Fruit fly (Drosophila melanogaster): ENCODE measurements around the gene CG4686.

The CG4686 gene

DNA sequence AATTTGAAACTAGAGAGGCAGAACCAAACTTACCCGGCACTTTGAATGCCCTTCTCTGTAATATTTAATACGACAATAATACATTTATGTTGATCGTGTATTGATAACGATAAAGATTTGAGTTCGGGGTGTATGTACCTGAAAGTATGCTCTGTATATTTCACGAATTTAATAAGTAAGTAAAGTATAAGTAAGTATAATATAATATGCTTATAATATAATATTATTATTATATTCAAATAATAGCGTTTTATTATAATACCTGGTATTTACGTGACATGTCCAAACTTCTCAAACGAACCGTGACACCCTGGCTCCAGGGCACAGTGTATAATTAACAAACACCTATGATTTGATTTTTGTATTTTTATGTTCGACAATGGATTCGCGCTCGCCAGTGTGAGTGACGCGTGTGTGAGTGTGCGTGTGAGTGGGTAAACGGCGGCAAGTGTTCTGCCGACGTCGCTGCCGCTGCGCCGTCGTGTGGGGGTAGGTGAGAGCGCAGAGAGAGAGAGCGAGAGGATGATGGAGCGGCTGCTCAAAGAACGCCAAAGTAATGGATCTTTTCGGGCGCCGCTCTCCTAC, 25.4 kb downstream of the CG4686 start (continued):
- TF ChIP-seq B-H2 (GFP tag; optimal IDR thresholded peaks at IDR 0.05) (peak; percentile 13), B-H1 (GFP tag; IDR thresholded peaks at IDR 0.05) (no peak), dan (GFP tag; IDR thresholded peaks at IDR 0.05) (no peak), Hsf (GFP tag; optimal IDR thresholded peaks at IDR 0.05) (no peak), CG8281 (tag; optimal IDR thresholded peaks at IDR 0.05) (peak; percentile 42), CG10979 (tag; optimal IDR thresholded peaks at IDR 0.05) (peak; percentile 75), CG15073 (GFP tag; optimal IDR thresholded peaks at IDR 0.05) (no peak), CG1233 (GFP tag; optimal IDR thresholded peaks at IDR 0.05) (peak; percentile 79), CG2875 (GFP tag; optimal IDR thresholded peaks at IDR 0.05) (peak; percentile 40), CG1529 (GFP tag; optimal IDR thresholded peaks at IDR 0.05) (peak; percentile 24), Hr78 (GFP tag; optimal IDR thresholded peaks at IDR 0.05) (no peak), corto (GFP tag; optimal IDR thresholded peaks at IDR 0.05) (no peak), ro (GFP tag; IDR thresholded peaks at IDR 0.05) (no peak), CG33213 (GFP tag; optimal IDR thresholded peaks at IDR 0.05) (peak; percentile 27), H15 (GFP tag; IDR thresholded peaks at IDR 0.05) (no peak), CoRest (tag; optimal IDR thresholded peaks at IDR 0.05) (peak; percentile 86), CG11696 (GFP tag; IDR thresholded peaks at IDR 0.05) (no peak), Sry-δ (GFP tag; optimal IDR thresholded peaks at IDR 0.05) (no peak), tll (GFP tag; optimal IDR thresholded peaks at IDR 0.05) (no peak), kay (GFP tag; optimal IDR thresholded peaks at IDR 0.05) (peak; percentile 13), klu (GFP tag; IDR thresholded peaks at IDR 0.05) (no peak), dm (GFP tag; optimal IDR thresholded peaks at IDR 0.05) (no peak), sr (GFP tag; IDR thresholded peaks at IDR 0.05) (peak; percentile 88), CG4424 (GFP tag; optimal IDR thresholded peaks at IDR 0.05) (peak; percentile 54), CG10654 (GFP tag; optimal IDR thresholded peaks at IDR 0.05) (peak; percentile 70), Rfx (GFP tag; IDR thresholded peaks at IDR 0.05) (peak; percentile 74), sd (tag; optimal IDR thresholded peaks at IDR 0.05) (peak; percentile 65), sim (GFP tag; IDR thresholded peaks at IDR 0.05) (0 out of 2 replicates have a peak, but pooled peaks have one; percentile 6), CG31224 (GFP tag; IDR thresholded peaks at IDR 0.05) (peak; percentile 61; the same call in 1 of the 2 replicates), CG9215 (GFP tag; IDR thresholded peaks at IDR 0.05) (peak; percentile 69), kah (GFP tag; optimal IDR thresholded peaks at IDR 0.05) (peak; percentile 44), slp2 (GFP tag; optimal IDR thresholded peaks at IDR 0.05) (no peak), gfzf (GFP tag; optimal IDR thresholded peaks at IDR 0.05) (no peak), CG7987 (GFP tag; optimal IDR thresholded peaks at IDR 0.05) (peak; percentile 62), sna (GFP tag; IDR thresholded peaks at IDR 0.05; ENCODE audit: partially characterized antibody) (no peak), org-1 (GFP tag; optimal IDR thresholded peaks at IDR 0.05) (peak; percentile 65), lola (GFP tag; optimal IDR thresholded peaks at IDR 0.05) (peak in 1 of 3 experiments; percentile 15), rib (GFP tag; IDR thresholded peaks at IDR 0.05) (no peak), bab2 (GFP tag; optimal IDR thresholded peaks at IDR 0.05) (no peak), CG12299 (tag; optimal IDR thresholded peaks at IDR 0.05) (peak; percentile 45), trh (GFP tag; optimal IDR thresholded peaks at IDR 0.05) (no peak), cato (GFP tag; optimal IDR thresholded peaks at IDR 0.05; ENCODE audit: borderline replicate concordance) (peak; percentile 6), CG10274 (GFP tag; optimal IDR thresholded peaks at IDR 0.05) (peak; percentile 80), Ada2b (GFP tag; IDR thresholded peaks at IDR 0.05) (peak; percentile 55; the same call in 1 of the 2 replicates), sens (GFP tag) (peak; percentile 47), h (optimal IDR thresholded peaks at IDR 0.05) (no peak), slbo (GFP tag; IDR thresholded peaks at IDR 0.05) (peak; percentile 78), Dip3 (GFP tag; optimal IDR thresholded peaks at IDR 0.05) (peak; percentile 17), gro (GFP tag; optimal IDR thresholded peaks at IDR 0.05) (peak; percentile 16), CG17612 (GFP tag; IDR thresholded peaks at IDR 0.05) (no peak), vfl (GFP tag; optimal IDR thresholded peaks at IDR 0.05) (no peak)

All from whole organism, embryonic.